Fruit fly (Drosophila melanogaster): ENCODE results near the gene CG15824.

Gene CG15824

DNA sequence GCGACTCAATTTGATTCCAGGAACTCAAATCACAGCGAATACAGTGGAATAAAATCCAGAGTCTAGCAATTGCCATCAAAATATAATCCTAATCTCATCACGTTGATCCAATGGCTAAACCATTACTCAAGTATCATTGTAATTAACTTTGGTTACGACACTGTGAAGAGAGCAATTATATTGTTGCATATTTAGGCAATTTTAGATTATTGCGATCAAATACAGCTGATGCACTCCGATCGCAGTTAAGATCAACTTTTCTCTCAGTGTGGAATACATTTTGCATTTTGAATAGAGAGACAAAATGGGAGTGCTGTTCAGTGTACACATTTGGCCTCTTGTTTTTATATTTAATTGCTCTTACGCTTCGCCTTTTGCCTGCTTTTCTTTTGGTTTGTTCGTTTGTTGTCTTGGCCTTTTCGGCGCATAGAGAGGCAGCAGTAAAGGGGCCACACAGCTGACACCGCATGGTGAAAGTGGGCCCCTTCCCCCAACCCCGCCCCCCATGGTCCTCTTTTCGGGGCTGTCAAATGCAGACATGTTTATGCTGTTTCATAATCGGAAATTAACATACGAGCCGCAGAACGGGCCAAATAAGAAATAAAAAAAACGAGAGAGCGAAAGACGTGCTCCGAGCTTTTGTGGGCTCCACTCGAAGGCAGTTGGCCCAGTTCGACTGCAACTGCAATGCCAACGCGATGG, 38.6 kb downstream of the CG15824 start (continued):
- TF ChIP-seq CG17568 (GFP tag; optimal IDR thresholded peaks at IDR 0.05) (peak; percentile 48), al (GFP tag; IDR thresholded peaks at IDR 0.05) (no peak), dm (GFP tag; optimal IDR thresholded peaks at IDR 0.05) (no peak), Oli (tag; optimal IDR thresholded peaks at IDR 0.05) (peak; percentile 84), pnt (GFP tag; optimal IDR thresholded peaks at IDR 0.05) (peak; percentile 69), TFAM (GFP tag; optimal IDR thresholded peaks at IDR 0.05) (no peak), ham (GFP tag; IDR thresholded peaks at IDR 0.05) (no peak), Hr51 (GFP tag; optimal IDR thresholded peaks at IDR 0.05) (peak; percentile 28 to 80), Lpt (GFP tag; optimal IDR thresholded peaks at IDR 0.05) (no peak), salm (tag; optimal IDR thresholded peaks at IDR 0.05) (peak; percentile 25), cas (GFP tag; IDR thresholded peaks at IDR 0.05) (no peak), CG9932 (GFP tag; IDR thresholded peaks at IDR 0.05) (peak; percentile 48; the same call in 1 of the 2 replicates), CG4854 (GFP tag; optimal IDR thresholded peaks at IDR 0.05) (peak; percentile 27), CG16863 (GFP tag; optimal IDR thresholded peaks at IDR 0.05) (peak; percentile 30), CG3838 (GFP tag; optimal IDR thresholded peaks at IDR 0.05) (no peak), Nf-YB (GFP tag; optimal IDR thresholded peaks at IDR 0.05) (peak; percentile 21), jing (GFP tag; optimal IDR thresholded peaks at IDR 0.05) (peak; percentile 61), zen (tag; optimal IDR thresholded peaks at IDR 0.05) (no peak), CG14710 (tag; optimal IDR thresholded peaks at IDR 0.05) (peak; percentile 44), gcm (GFP tag; optimal IDR thresholded peaks at IDR 0.05) (no peak), Nf-YA (GFP tag; IDR thresholded peaks at IDR 0.05) (no peak), CG8089 (GFP tag; optimal IDR thresholded peaks at IDR 0.05) (peak; percentile 52), CG17829 (tag; optimal IDR thresholded peaks at IDR 0.05) (peak; percentile 60), jigr1 (GFP tag; IDR thresholded peaks at IDR 0.05) (no peak), row (GFP tag; IDR thresholded peaks at IDR 0.05) (peak; percentile 70), Dref (GFP tag; IDR thresholded peaks at IDR 0.05) (no peak), CG30020 (tag; optimal IDR thresholded peaks at IDR 0.05) (no peak), CG11247 (GFP tag; IDR thresholded peaks at IDR 0.05) (no peak), sc (optimal IDR thresholded peaks at IDR 0.05) (no peak), sc (GFP tag; optimal IDR thresholded peaks at IDR 0.05) (peak; percentile 36), CG5953 (GFP tag; IDR thresholded peaks at IDR 0.05) (no peak), aop (GFP tag; IDR thresholded peaks at IDR 0.05) (0 out of 2 replicates have a peak, but pooled peaks have one; percentile 38), CG12942 (GFP tag; optimal IDR thresholded peaks at IDR 0.05) (peak; percentile 54), trem (tag; optimal IDR thresholded peaks at IDR 0.05) (peak; percentile 25), CG31388 (GFP tag; optimal IDR thresholded peaks at IDR 0.05) (no peak), Nf-YC (tag; optimal IDR thresholded peaks at IDR 0.05) (no peak), CG8388 (GFP tag; optimal IDR thresholded peaks at IDR 0.05) (peak; percentile 67), HmgZ (tag; optimal IDR thresholded peaks at IDR 0.05) (no peak), stc (GFP tag; IDR thresholded peaks at IDR 0.05) (no peak), ttk (GFP tag; IDR thresholded peaks at IDR 0.05) (peak; percentile 39), CG18764 (GFP tag; optimal IDR thresholded peaks at IDR 0.05) (peak; percentile 48), CG32532 (GFP tag; IDR thresholded peaks at IDR 0.05) (no peak), sr (GFP tag; IDR thresholded peaks at IDR 0.05) (no peak), Fer2 (tag; optimal IDR thresholded peaks at IDR 0.05) (no peak), CG4424 (GFP tag; optimal IDR thresholded peaks at IDR 0.05) (peak; percentile 56), CG10543 (GFP tag; optimal IDR thresholded peaks at IDR 0.05) (no peak), CG2120 (GFP tag; optimal IDR thresholded peaks at IDR 0.05) (peak; percentile 54), CG13296 (GFP tag; optimal IDR thresholded peaks at IDR 0.05) (no peak), Bgb (GFP tag; IDR thresholded peaks at IDR 0.05; ENCODE audit: partially characterized antibody) (no peak), CG2116 (GFP tag; optimal IDR thresholded peaks at IDR 0.05) (peak; percentile 23), btn (GFP tag; optimal IDR thresholded peaks at IDR 0.05) (peak; percentile 48)
